Worm (Caenorhabditis elegans) whole organism, midembryonic: ENCODE data around the gene Y43F8B.15.

Experiments used
- T22C8.4 ChIP-seq: fragments of 200-800 bp; sonication (Bioruptor generic); IDR thresholded peaks from 2 replicates; pipeline ENCODE4 v1.3.6; 2022; ENCODE audit warnings: missing genetic modification characterization, missing compliant biosample characterization
- cog-1 ChIP-seq: sonication (generic microtip); optimal IDR thresholded peaks from 2 replicates; lab custom pipeline; 2016; ENCODE audit warnings: missing genetic modification characterization, missing compliant biosample characterization
- flt-1 ChIP-seq: fragments of 200-800 bp; sonication (Bioruptor generic); IDR thresholded peaks from 2 replicates; pipeline ENCODE4 v1.3.6; 2022; ENCODE audit warnings: missing genetic modification characterization, missing compliant biosample characterization
- klf-2 ChIP-seq: fragments of 200-800 bp; sonication (Bioruptor generic); conservative IDR thresholded peaks from 2 replicates; pipeline ENCODE4 v1.3.6; 2022; ENCODE audit warnings: missing genetic modification reagents, missing genetic modification characterization, missing compliant biosample characterization
- med-1 ChIP-seq: sonication (generic microtip); optimal IDR thresholded peaks from 2 replicates; lab custom pipeline; 2017; ENCODE audit warnings: missing genetic modification characterization, mild to moderate bottlenecking, missing compliant biosample characterization, antibody characterized with exemption, missing genetic modification reagents; ENCODE audit not compliant: insufficient read depth
- ref-1 ChIP-seq: fragments of 200-800 bp; sonication (Bioruptor generic); conservative IDR thresholded peaks from 2 replicates; pipeline ENCODE4 v1.3.6; 2022; ENCODE audit warnings: missing genetic modification reagents, missing genetic modification characterization, missing compliant biosample characterization
- tab-1 ChIP-seq: fragments of 200-800 bp; sonication (Bioruptor generic); IDR thresholded peaks from 2 replicates; pipeline ENCODE4 v1.3.6; 2022; ENCODE audit warnings: missing genetic modification characterization, missing compliant biosample characterization
- ztf-23 ChIP-seq: fragments of 200-800 bp; sonication (Bioruptor generic); IDR thresholded peaks from 2 replicates; pipeline ENCODE4 v1.3.6; 2022; ENCODE audit warnings: missing genetic modification reagents, missing genetic modification characterization, missing compliant biosample characterization
- ztf-29 ChIP-seq: fragments of 200-800 bp; sonication (Bioruptor generic); IDR thresholded peaks from 2 replicates; pipeline ENCODE4 v1.3.6; 2022; ENCODE audit warnings: missing genetic modification reagents, missing genetic modification characterization, missing compliant biosample characterization

Gene Y43F8B.15

ce11 chrV:19491302-19491701, 29.4 kb upstream of the Y43F8B.15 start, which contains the start of gene Y43F8B.29:
Y43F8B.29 (plus strand) TSS chrV:19491602.
- TF ChIP-seq klf-2 (GFP tag; lab: Robert Waterston, UW): no peak
- no peak for TF ChIP-seq ztf-29 (GFP tag; lab: Robert Waterston, UW)
- no peak for TF ChIP-seq tab-1 (GFP tag; lab: Robert Waterston, UW)
- TF ChIP-seq med-1 (GFP tag; lab: Kevin White, UChicago): no peak
- no peak for TF ChIP-seq flt-1 (GFP tag; lab: Robert Waterston, UW)
- no peak for TF ChIP-seq cog-1
- TF ChIP-seq T22C8.4 (GFP tag; lab: Robert Waterston, UW): no peak
- no peak for TF ChIP-seq ztf-23 (GFP tag; lab: Robert Waterston, UW)
- no peak for TF ChIP-seq ref-1 (GFP tag; lab: Robert Waterston, UW)

- TF ChIP-seq ztf-29 (GFP tag; lab: Robert Waterston, UW): no peak
- no peak for TF ChIP-seq klf-2 (GFP tag; lab: Robert Waterston, UW)
- TF ChIP-seq T22C8.4 (GFP tag; lab: Robert Waterston, UW): no peak
- no peak for TF ChIP-seq med-1 (GFP tag; lab: Kevin White, UChicago)
- TF ChIP-seq flt-1 (GFP tag; lab: Robert Waterston, UW): no peak
- no peak for TF ChIP-seq cog-1
- no peak for TF ChIP-seq tab-1 (GFP tag; lab: Robert Waterston, UW)
- no peak for TF ChIP-seq ref-1 (GFP tag; lab: Robert Waterston, UW)
- no peak for TF ChIP-seq ztf-23 (GFP tag; lab: Robert Waterston, UW)
Observed at ce11 chrV:19490461-19490860, 28.5 kb upstream of the Y43F8B.15 start, which contains the start of gene Y43F8B.7. Y43F8B.7 (plus strand) TSS chrV:19490761.

- TF ChIP-seq klf-2 (GFP tag; lab: Robert Waterston, UW): no peak
- TF ChIP-seq med-1 (GFP tag; lab: Kevin White, UChicago): no peak
Observed at ce11 chrV:19485690-19486089, 23.8 kb upstream of the Y43F8B.15 start, which contains the start of gene Y43F8B.18. Y43F8B.18 (plus strand) TSS chrV:19485990.

- TF ChIP-seq T22C8.4 (GFP tag; lab: Robert Waterston, UW) (no peak), ztf-29 (GFP tag; lab: Robert Waterston, UW) (no peak), flt-1 (GFP tag; lab: Robert Waterston, UW) (no peak), tab-1 (GFP tag; lab: Robert Waterston, UW) (no peak), klf-2 (GFP tag; lab: Robert Waterston, UW) (no peak), ref-1 (GFP tag; lab: Robert Waterston, UW) (no peak), ztf-23 (GFP tag; lab: Robert Waterston, UW) (no peak), med-1 (GFP tag; lab: Kevin White, UChicago) (no peak), cog-1 (no peak)
Observed at ce11 chrV:19485261-19485660, 23.3 kb upstream of the Y43F8B.15 start, which contains the start of gene Y43F8B.28. Y43F8B.28 (plus strand) TSS chrV:19485319.

- TF ChIP-seq ztf-23 (GFP tag; lab: Robert Waterston, UW) (no peak), klf-2 (GFP tag; lab: Robert Waterston, UW) (no peak), ref-1 (GFP tag; lab: Robert Waterston, UW) (no peak), tab-1 (GFP tag; lab: Robert Waterston, UW) (no peak), cog-1 (no peak), med-1 (GFP tag; lab: Kevin White, UChicago) (no peak), T22C8.4 (GFP tag; lab: Robert Waterston, UW) (no peak), flt-1 (GFP tag; lab: Robert Waterston, UW) (no peak), ztf-29 (GFP tag; lab: Robert Waterston, UW) (no peak)
Observed at ce11 chrV:19484507-19484906, 22.6 kb upstream of the Y43F8B.15 start, which contains the start of gene Y43F8B.17. Y43F8B.17 (plus strand) TSS chrV:19484721.

ce11 chrV:19482535-19482934, 20.6 kb upstream of the Y43F8B.15 start, which contains the start of gene Y43F8B.22:
Y43F8B.22 (plus strand) TSS chrV:19482835.
- TF ChIP-seq med-1 (GFP tag; lab: Kevin White, UChicago) (no peak), klf-2 (GFP tag; lab: Robert Waterston, UW) (no peak), ref-1 (GFP tag; lab: Robert Waterston, UW) (no peak), ztf-23 (GFP tag; lab: Robert Waterston, UW) (no peak), tab-1 (GFP tag; lab: Robert Waterston, UW) (no peak)

ce11 chrV:19477852-19478251, 15.9 kb upstream of the Y43F8B.15 start, which contains the start of gene Y43F8B.9:
Y43F8B.9 (plus strand) TSS chrV:19478152.
- TF ChIP-seq tab-1 (GFP tag; lab: Robert Waterston, UW) (no peak), flt-1 (GFP tag; lab: Robert Waterston, UW) (no peak), ref-1 (GFP tag; lab: Robert Waterston, UW) (no peak), klf-2 (GFP tag; lab: Robert Waterston, UW) (no peak), T22C8.4 (GFP tag; lab: Robert Waterston, UW) (no peak), ztf-23 (GFP tag; lab: Robert Waterston, UW) (no peak), ztf-29 (GFP tag; lab: Robert Waterston, UW) (no peak), cog-1 (no peak), med-1 (GFP tag; lab: Kevin White, UChicago) (no peak)

- TF ChIP-seq flt-1 (GFP tag; lab: Robert Waterston, UW) (no peak), ztf-23 (GFP tag; lab: Robert Waterston, UW) (no peak), cog-1 (no peak), tab-1 (GFP tag; lab: Robert Waterston, UW) (no peak), ref-1 (GFP tag; lab: Robert Waterston, UW) (no peak), T22C8.4 (GFP tag; lab: Robert Waterston, UW) (no peak), klf-2 (GFP tag; lab: Robert Waterston, UW) (no peak)
Observed at ce11 chrV:19477302-19477701, 15.4 kb upstream of the Y43F8B.15 start.

- no peak for TF ChIP-seq ztf-23 (GFP tag; lab: Robert Waterston, UW)
- TF ChIP-seq flt-1 (GFP tag; lab: Robert Waterston, UW): no peak
- no peak for TF ChIP-seq med-1 (GFP tag; lab: Kevin White, UChicago)
- no peak for TF ChIP-seq ztf-29 (GFP tag; lab: Robert Waterston, UW)
- TF ChIP-seq tab-1 (GFP tag; lab: Robert Waterston, UW): no peak
- TF ChIP-seq ref-1 (GFP tag; lab: Robert Waterston, UW): no peak
- no peak for TF ChIP-seq T22C8.4 (GFP tag; lab: Robert Waterston, UW)
- no peak for TF ChIP-seq klf-2 (GFP tag; lab: Robert Waterston, UW)
- TF ChIP-seq cog-1: no peak
Observed at ce11 chrV:19473842-19474514, 12.1 kb upstream of the Y43F8B.15 start, which contains the start of gene Y43F8B.10. Y43F8B.10 (plus strand) TSS chrV:19474464.
